Worm (Caenorhabditis elegans) whole organism, dauer: ENCODE data around the gene T05A12.3.

Source experiments
- unc-62 ChIP-seq: sonication (generic microtip); optimal IDR thresholded peaks from 2 replicates; lab custom pipeline; 2017; ENCODE audit warnings: missing biosample characterization, missing genetic modification reagents, missing genetic modification characterization

The T05A12.3 gene

ce11 chrIV:6887601-6888099 is at the start of gene T05A12.3, which contains the start of gene T05A12.4:
Gene T05A12.3 (minus strand): TSS chrIV:6887651.
Gene T05A12.4 (plus strand): TSS chrIV:6887948.
- TF ChIP-seq unc-62, result no peak

- TF ChIP-seq unc-62, result no peak
Measured at ce11 chrIV:6928417-6928816, 41.0 kb upstream of the T05A12.3 start, which contains the start of gene cest-6. Gene cest-6 (minus strand): TSS chrIV:6928517.

ce11 chrIV:6925520-6925919 is 38.1 kb upstream of the T05A12.3 start:
- no peak for TF ChIP-seq unc-62

- TF ChIP-seq unc-62, result no peak
Measured at ce11 chrIV:6923070-6923469, 35.6 kb upstream of the T05A12.3 start, which contains the start of gene T22D1.1. Gene T22D1.1 (plus strand): TSS chrIV:6923370.

- TF ChIP-seq unc-62, result no peak
Measured at ce11 chrIV:6920063-6920462, 32.6 kb upstream of the T05A12.3 start, which contains the start of gene T22D1.18. Gene T22D1.18 (minus strand): TSS chrIV:6920163.

ce11 chrIV:6919318-6919717 is 31.9 kb upstream of the T05A12.3 start, which contains the start of gene ruvb-2:
Gene ruvb-2 (minus strand): TSS chrIV:6919406.
- no peak for TF ChIP-seq unc-62

- TF ChIP-seq unc-62, result no peak
Measured at ce11 chrIV:6916831-6917230, 29.4 kb upstream of the T05A12.3 start.

- no peak for TF ChIP-seq unc-62
Measured at ce11 chrIV:6912851-6913588, 25.6 kb upstream of the T05A12.3 start, which contains the start of gene T22D1.3. Gene T22D1.3 (plus strand): TSS chrIV:6913538.

ce11 chrIV:6909863-6910733 is 22.6 kb upstream of the T05A12.3 start, which contains the start of the genes rpn-1 and ribo-1:
Gene rpn-1 (minus strand): TSS chrIV:6909913.
Gene ribo-1 (plus strand): TSS chrIV:6910683.
- no peak for TF ChIP-seq unc-62

ce11 chrIV:6907487-6907886 is 20.0 kb upstream of the T05A12.3 start:
- no peak for TF ChIP-seq unc-62

- TF ChIP-seq unc-62, result no peak
Measured at ce11 chrIV:6905947-6906489, 18.6 kb upstream of the T05A12.3 start, which contains the start of the genes T22D1.17 and T22D1.8. Gene T22D1.17 (plus strand): TSS chrIV:6905997. Gene T22D1.8 (minus strand): TSS chrIV:6906348.

- no peak for TF ChIP-seq unc-62
Measured at ce11 chrIV:6905428-6905827, 18.0 kb upstream of the T05A12.3 start.

ce11 chrIV:6904606-6905005 is 17.2 kb upstream of the T05A12.3 start:
- TF ChIP-seq unc-62, result no peak

ce11 chrIV:6903575-6903974 is 16.1 kb upstream of the T05A12.3 start, which contains the start of gene T22D1.5:
Gene T22D1.5 (plus strand): TSS chrIV:6903950.
- no peak for TF ChIP-seq unc-62

- no peak for TF ChIP-seq unc-62
Measured at ce11 chrIV:6883342-6883741, 4.1 kb downstream of the T05A12.3 start, which contains the start of gene tre-2. Gene tre-2 (minus strand): TSS chrIV:6883442.

ce11 chrIV:6881183-6881582 is 6.3 kb downstream of the T05A12.3 start:
- no peak for TF ChIP-seq unc-62
